Fruit fly (Drosophila melanogaster): ENCODE results near the gene caps.

dm6 chr3L:13236646-13237045, 8.2 kb downstream of the caps start:
- TF ChIP-seq dac (GFP tag; optimal IDR thresholded peaks at IDR 0.05) = no peak
- TF ChIP-seq CG6854 (GFP tag; optimal IDR thresholded peaks at IDR 0.05) = no peak
- no peak for TF ChIP-seq Sox102F (GFP tag; optimal IDR thresholded peaks at IDR 0.05)
- peak; percentile 38 for TF ChIP-seq CG10631 (GFP tag; optimal IDR thresholded peaks at IDR 0.05)
- TF ChIP-seq achi (GFP tag; optimal IDR thresholded peaks at IDR 0.05) = peak; percentile 5
- no peak for TF ChIP-seq fd85E (GFP tag; optimal IDR thresholded peaks at IDR 0.05)
- no peak for TF ChIP-seq Sox15 (GFP tag; optimal IDR thresholded peaks at IDR 0.05)
- TF ChIP-seq Hr4 (GFP tag; optimal IDR thresholded peaks at IDR 0.05) = no peak
- no peak for TF ChIP-seq CG8319 (GFP tag; optimal IDR thresholded peaks at IDR 0.05)
- TF ChIP-seq net (GFP tag; optimal IDR thresholded peaks at IDR 0.05) = peak; percentile 38
